Fruit fly (Drosophila melanogaster): ENCODE results near the gene KaiR1D.

The KaiR1D gene

DNA sequence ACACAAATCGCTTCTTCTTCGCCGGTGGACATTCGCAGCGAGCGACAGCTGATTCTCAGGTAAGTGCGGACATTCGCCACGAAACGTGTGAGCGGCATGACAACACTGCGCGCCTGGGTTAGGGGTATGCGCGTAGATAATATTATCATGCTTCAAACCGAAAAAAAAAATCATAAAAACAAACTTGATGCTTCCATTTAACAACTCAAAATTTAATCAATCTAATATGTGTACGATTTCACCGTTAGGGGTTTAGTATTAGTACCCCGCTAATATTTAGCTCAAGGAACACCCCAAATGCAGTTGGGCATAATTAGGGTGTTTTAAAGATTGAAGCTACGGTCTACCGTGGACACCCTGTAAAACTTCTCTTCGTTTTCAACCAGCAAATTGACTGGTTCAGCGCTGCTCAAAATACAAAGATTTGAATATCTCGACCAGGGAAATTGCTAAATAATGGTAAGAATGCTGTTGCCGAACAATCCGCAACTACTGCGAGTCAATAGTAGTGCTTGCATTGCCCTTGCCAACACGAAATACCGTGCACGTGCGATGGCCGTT lies 44.1 kb downstream of the KaiR1D start, which contains the start of the genes CG17271 and RpS20:
CG17271 (minus strand) TSS at position 34 of the 561 bp plus-strand sequence.
RpS20 (plus strand) TSS at position 367 of the 561 bp plus-strand sequence.
- TF ChIP-seq usp (GFP tag; optimal IDR thresholded peaks at IDR 0.05) (no peak), CG8478 (optimal IDR thresholded peaks at IDR 0.05) (no peak), EcR (GFP tag; optimal IDR thresholded peaks at IDR 0.05) (no peak), Dll (optimal IDR thresholded peaks at IDR 0.05) (no peak)

dm6 chr3R:20818689-20819088 lies 47.3 kb downstream of the KaiR1D start, which contains the start of gene CG17270:
TSS of gene CG17270 (minus strand) at chr3R:20818929.
- no peak for TF ChIP-seq pan (optimal IDR thresholded peaks at IDR 0.05)
- TF ChIP-seq Dll (optimal IDR thresholded peaks at IDR 0.05) = no peak
- no peak for TF ChIP-seq CG8478 (optimal IDR thresholded peaks at IDR 0.05)
- no peak for TF ChIP-seq EcR (GFP tag; optimal IDR thresholded peaks at IDR 0.05)
- TF ChIP-seq usp (GFP tag; optimal IDR thresholded peaks at IDR 0.05) = no peak
- no peak for TF ChIP-seq psq (optimal IDR thresholded peaks at IDR 0.05)

dm6 chr3R:20818237-20818636 lies 47.8 kb downstream of the KaiR1D start:
- TF ChIP-seq usp (GFP tag; optimal IDR thresholded peaks at IDR 0.05) = no peak
- no peak for TF ChIP-seq EcR (GFP tag; optimal IDR thresholded peaks at IDR 0.05)
- no peak for TF ChIP-seq pan (optimal IDR thresholded peaks at IDR 0.05)
- no peak for TF ChIP-seq psq (optimal IDR thresholded peaks at IDR 0.05)
- no peak for TF ChIP-seq Dll (optimal IDR thresholded peaks at IDR 0.05)
- TF ChIP-seq CG8478 (optimal IDR thresholded peaks at IDR 0.05) = no peak

- TF ChIP-seq Dll (optimal IDR thresholded peaks at IDR 0.05) (no peak), CG8478 (optimal IDR thresholded peaks at IDR 0.05) (no peak), EcR (GFP tag; optimal IDR thresholded peaks at IDR 0.05) (no peak), pan (optimal IDR thresholded peaks at IDR 0.05) (no peak), psq (optimal IDR thresholded peaks at IDR 0.05) (no peak), usp (GFP tag; optimal IDR thresholded peaks at IDR 0.05) (no peak)
Measured at dm6 chr3R:20816008-20816407, 50.0 kb downstream of the KaiR1D start, which contains the start of gene Fancd2. TSS of gene Fancd2 (minus strand) at chr3R:20816190.

Measured in whole organism.